Worm (Caenorhabditis elegans): ENCODE results near the gene C38D4.10.
"Not testable (repeated sequence)": the region's sequence is repeated elsewhere in the genome, so short reads cannot be mapped to it uniquely, and the experiment has no call there.

Gene C38D4.10

ce11 chrIII:4779855-4780254 lies 2.5 kb upstream of the C38D4.10 start, which contains the start of gene B0393.9:
Gene B0393.9 (minus strand): TSS chrIII:4780157.
- TF ChIP-seq mbf-1 (tag; optimal IDR thresholded peaks at IDR 0.05): no peak
- no peak for TF ChIP-seq Y55F3AM.14 (GFP tag; optimal IDR thresholded peaks at IDR 0.05)
- no peak for TF ChIP-seq F13H6.1 (tag; optimal IDR thresholded peaks at IDR 0.05)
- TF ChIP-seq peb-1 (tag; optimal IDR thresholded peaks at IDR 0.05): no peak
- TF ChIP-seq ama-1 (optimal IDR thresholded peaks at IDR 0.05): no peak
- peak; percentile 35 for TF ChIP-seq fos-1 (tag; optimal IDR thresholded peaks at IDR 0.05)

ce11 chrIII:4785131-4785530 lies 2.8 kb downstream of the C38D4.10 start, which contains the start of gene enu-3.2:
Gene enu-3.2 (minus strand): TSS chrIII:4785235.
- TF ChIP-seq unc-55 (GFP tag; optimal IDR thresholded peaks at IDR 0.05); egl-27 (tag; optimal IDR thresholded peaks at IDR 0.05); Y55F3AM.14 (GFP tag; optimal IDR thresholded peaks at IDR 0.05): not testable (repeated sequence)

- no peak for TF ChIP-seq snpc-4 (tag; optimal IDR thresholded peaks at IDR 0.05)
- TF ChIP-seq unc-55 (GFP tag; optimal IDR thresholded peaks at IDR 0.05): peak; percentile 16
- no peak for TF ChIP-seq alr-1 (tag; optimal IDR thresholded peaks at IDR 0.05)
- peak; percentile 13 for TF ChIP-seq gmeb-1 (tag; optimal IDR thresholded peaks at IDR 0.05)
- peak; percentile 65 for TF ChIP-seq C34F6.9 (tag; optimal IDR thresholded peaks at IDR 0.05)
Measured at ce11 chrIII:4785714-4786113, 3.4 kb downstream of the C38D4.10 start, which contains the start of gene mel-28. Gene mel-28 (plus strand): TSS chrIII:4786080.

- TF ChIP-seq aly-2 (tag; optimal IDR thresholded peaks at IDR 0.05) (no peak), alr-1 (tag; optimal IDR thresholded peaks at IDR 0.05) (no peak), ZK546.5 (tag; optimal IDR thresholded peaks at IDR 0.05) (no peak), skn-1 (tag; optimal IDR thresholded peaks at IDR 0.05) (no peak), nhr-237 (tag; optimal IDR thresholded peaks at IDR 0.05) (no peak), lsy-2 (tag; optimal IDR thresholded peaks at IDR 0.05) (no peak), sem-4 (tag; optimal IDR thresholded peaks at IDR 0.05) (no peak), sma-9 (GFP tag; optimal IDR thresholded peaks at IDR 0.05) (no peak), sma-9 (tag; optimal IDR thresholded peaks at IDR 0.05) (no peak)
Measured at ce11 chrIII:4792560-4793136, 10.3 kb downstream of the C38D4.10 start, which contains the start of gene mip-1. Gene mip-1 (plus strand): TSS chrIII:4793086.

ce11 chrIII:4796039-4796438 lies 13.7 kb downstream of the C38D4.10 start:
- TF ChIP-seq nhr-6 (tag; optimal IDR thresholded peaks at IDR 0.05) (peak; percentile 23), gmeb-1 (tag; optimal IDR thresholded peaks at IDR 0.05) (peak; percentile 35), mdl-1 (tag; optimal IDR thresholded peaks at IDR 0.05) (peak in 1 of 2 experiments; percentile 4), lin-13 (GFP tag; optimal IDR thresholded peaks at IDR 0.05) (peak; percentile 70), nhr-77 (tag; optimal IDR thresholded peaks at IDR 0.05) (no peak), mab-5 (tag; optimal IDR thresholded peaks at IDR 0.05) (no peak), ztf-4 (tag; optimal IDR thresholded peaks at IDR 0.05) (no peak), crh-2 (tag; optimal IDR thresholded peaks at IDR 0.05) (peak; percentile 66), unc-55 (GFP tag; optimal IDR thresholded peaks at IDR 0.05) (peak; percentile 55), dmd-4 (tag; optimal IDR thresholded peaks at IDR 0.05) (no peak), elt-3 (tag; optimal IDR thresholded peaks at IDR 0.05) (no peak), lsy-2 (tag; optimal IDR thresholded peaks at IDR 0.05) (peak; percentile 19 to 80), sem-4 (tag; optimal IDR thresholded peaks at IDR 0.05) (peak; percentile 38), alr-1 (tag; optimal IDR thresholded peaks at IDR 0.05) (no peak), fos-1 (tag; optimal IDR thresholded peaks at IDR 0.05) (peak; percentile 100), egl-27 (tag; optimal IDR thresholded peaks at IDR 0.05) (peak; percentile 49), sma-9 (GFP tag; optimal IDR thresholded peaks at IDR 0.05) (peak; percentile 65), sma-9 (tag; optimal IDR thresholded peaks at IDR 0.05) (no peak), ceh-16 (tag; optimal IDR thresholded peaks at IDR 0.05) (no peak), F13H6.1 (tag; optimal IDR thresholded peaks at IDR 0.05) (peak; percentile 73), sma-3 (GFP tag; optimal IDR thresholded peaks at IDR 0.05) (peak; percentile 50), Y55F3AM.14 (GFP tag; optimal IDR thresholded peaks at IDR 0.05) (no peak), nhr-21 (tag; optimal IDR thresholded peaks at IDR 0.05) (peak; percentile 53), C34F6.9 (tag; optimal IDR thresholded peaks at IDR 0.05) (peak; percentile 80), R02D3.7 (tag; optimal IDR thresholded peaks at IDR 0.05) (no peak), blmp-1 (tag; optimal IDR thresholded peaks at IDR 0.05; ENCODE audit: insufficient read depth) (no peak), mbf-1 (tag; optimal IDR thresholded peaks at IDR 0.05) (no peak), lin-11 (tag; optimal IDR thresholded peaks at IDR 0.05) (no peak), elt-1 (tag; optimal IDR thresholded peaks at IDR 0.05) (no peak), skn-1 (tag; optimal IDR thresholded peaks at IDR 0.05) (no peak), zag-1 (tag; optimal IDR thresholded peaks at IDR 0.05) (no peak), nhr-129 (tag; optimal IDR thresholded peaks at IDR 0.05) (peak; percentile 76), nhr-25 (tag; optimal IDR thresholded peaks at IDR 0.05) (no peak)

Data from whole organism, L2 larva.